Worm (Caenorhabditis elegans) whole organism, young adult: ENCODE results near the gene T10D4.7.
A peak's percentile ranks its signal among the peaks of the same experiment; 100 is the strongest.

Experiments used
- C17E4.6 ChIP-seq: fragments of 200-800 bp; sonication (Bioruptor generic); IDR thresholded peaks from 2 replicates; pipeline ENCODE4 v1.3.6; 2022; ENCODE audit warnings: missing genetic modification reagents, missing genetic modification characterization, missing compliant biosample characterization
- D2030.7 ChIP-seq: fragments of 200-800 bp; sonication (Bioruptor generic); IDR thresholded peaks from 2 replicates; pipeline ENCODE4 v1.3.6; 2022; ENCODE audit warnings: missing genetic modification reagents, missing genetic modification characterization, missing compliant biosample characterization
- F52B5.7 ChIP-seq: sonication (generic microtip); optimal IDR thresholded peaks from 2 replicates; lab custom pipeline; 2016; ENCODE audit warnings: mild to moderate bottlenecking, missing genetic modification characterization, missing compliant biosample characterization
- T07F8.4 ChIP-seq: sonication (generic microtip); optimal IDR thresholded peaks from 2 replicates; lab custom pipeline; 2016; ENCODE audit warnings: mild to moderate bottlenecking, missing genetic modification characterization, moderate library complexity, missing compliant biosample characterization
- Y56A3A.18 ChIP-seq: fragments of 200-800 bp; sonication (Bioruptor generic); IDR thresholded peaks from 2 replicates; pipeline ENCODE4 v1.3.6; 2022; ENCODE audit warnings: missing genetic modification reagents, missing genetic modification characterization, missing compliant biosample characterization
- Y67H2A.10 ChIP-seq: fragments of 200-800 bp; sonication (Bioruptor generic); conservative IDR thresholded peaks from 2 replicates; pipeline ENCODE4 v1.3.6; 2022; ENCODE audit warnings: missing genetic modification reagents, missing genetic modification characterization, missing compliant biosample characterization
- akir-1 ChIP-seq: fragments of 200-800 bp; sonication (Bioruptor generic); optimal IDR thresholded peaks from 2 replicates; lab custom pipeline; 2018; ENCODE audit warnings: mild to moderate bottlenecking, missing genetic modification characterization, moderate library complexity, missing compliant biosample characterization
- ama-1 ChIP-seq, 3 experiments: fragments of 150-350 bp in 1 of 3; sonication (generic microtip) in 2 of 3; optimal IDR thresholded peaks; 2 replicates each; lab custom pipeline; 2014 to 2018; ENCODE audit warnings: missing biosample characterization in 2 of 3, missing genetic modification characterization in 2 of 3, missing genetic modification reagents in 2 of 3
- atf-7 ChIP-seq: sonication (generic microtip); optimal IDR thresholded peaks from 2 replicates; lab custom pipeline; 2017; ENCODE audit warnings: mild to moderate bottlenecking, missing genetic modification characterization, missing compliant biosample characterization
- attf-3 ChIP-seq: fragments of 200-800 bp; sonication (Bioruptor generic); conservative IDR thresholded peaks from 2 replicates; pipeline ENCODE4 v1.3.6; 2022; ENCODE audit warnings: missing genetic modification reagents, missing genetic modification characterization, missing compliant biosample characterization
- attf-5 ChIP-seq: fragments of 200-800 bp; sonication (Bioruptor generic); optimal IDR thresholded peaks from 2 replicates; lab custom pipeline; 2018; ENCODE audit warnings: mild to moderate bottlenecking, missing genetic modification characterization, missing compliant biosample characterization
- ceh-40 ChIP-seq: fragments of 200-800 bp; sonication (Bioruptor generic); IDR thresholded peaks from 2 replicates; pipeline ENCODE4 v1.3.6; 2022; ENCODE audit warnings: missing genetic modification characterization, missing compliant biosample characterization
- dox-1 ChIP-seq: fragments of 200-800 bp; sonication (Bioruptor generic); IDR thresholded peaks from 2 replicates; pipeline ENCODE4 v1.3.6; 2022; ENCODE audit warnings: missing genetic modification reagents, missing genetic modification characterization, missing compliant biosample characterization
- dpl-1 ChIP-seq: fragments of 150-350 bp; optimal IDR thresholded peaks from 2 replicates; lab custom pipeline; 2014; ENCODE audit warnings: missing biosample characterization, missing genetic modification reagents, missing genetic modification characterization
- efl-1 ChIP-seq: fragments of 150-350 bp; optimal IDR thresholded peaks from 2 replicates; lab custom pipeline; 2014; ENCODE audit warnings: missing biosample characterization, missing genetic modification reagents, missing genetic modification characterization
- ekl-4 ChIP-seq: fragments of 200-800 bp; sonication (Bioruptor generic); IDR thresholded peaks from 2 replicates; pipeline ENCODE4 v1.3.6; 2022; ENCODE audit warnings: missing genetic modification reagents, missing genetic modification characterization, missing compliant biosample characterization
- ets-4 ChIP-seq: fragments of 200-800 bp; sonication (Bioruptor generic); optimal IDR thresholded peaks from 2 replicates; lab custom pipeline; 2018; ENCODE audit warnings: mild to moderate bottlenecking, missing genetic modification characterization, missing compliant biosample characterization
- fkh-3 ChIP-seq: sonication (generic microtip); optimal IDR thresholded peaks from 2 replicates; lab custom pipeline; 2016; ENCODE audit warnings: mild to moderate bottlenecking, missing genetic modification characterization, missing compliant biosample characterization
- gei-17 ChIP-seq: fragments of 200-800 bp; sonication (Bioruptor generic); optimal IDR thresholded peaks from 2 replicates; lab custom pipeline; 2018; ENCODE audit warnings: mild to moderate bottlenecking, missing genetic modification characterization, missing compliant biosample characterization
- lin-54 ChIP-seq: fragments of 200-800 bp; sonication (Bioruptor generic); optimal IDR thresholded peaks from 2 replicates; lab custom pipeline; 2018; ENCODE audit warnings: mild to moderate bottlenecking, missing genetic modification characterization, missing compliant biosample characterization
- madf-6 ChIP-seq: fragments of 200-800 bp; sonication (Bioruptor generic); IDR thresholded peaks from 2 replicates; pipeline ENCODE4 v1.3.6; 2022; ENCODE audit warnings: missing genetic modification reagents, missing genetic modification characterization, missing compliant biosample characterization
- mcd-1 ChIP-seq: fragments of 200-800 bp; sonication (Bioruptor generic); IDR thresholded peaks from 2 replicates; pipeline ENCODE4 v1.3.6; 2022; ENCODE audit warnings: missing genetic modification reagents, missing genetic modification characterization, missing compliant biosample characterization
- mes-4 ChIP-seq: sonication (generic microtip); optimal IDR thresholded peaks from 2 replicates; lab custom pipeline; 2016; ENCODE audit warnings: missing genotype, missing genetic modification characterization, missing compliant biosample characterization
- nhr-27 ChIP-seq: fragments of 200-800 bp; sonication (Bioruptor generic); optimal IDR thresholded peaks from 2 replicates; lab custom pipeline; 2018; ENCODE audit warnings: mild to moderate bottlenecking, missing genetic modification characterization, moderate library complexity, missing compliant biosample characterization
- rpc-1 ChIP-seq, 2 experiments: fragments of 150-350 bp in 1 of 2; sonication (generic microtip) in 1 of 2; optimal IDR thresholded peaks; 2 replicates each; lab custom pipeline; 2014 to 2018; ENCODE audit warnings: missing biosample characterization in 1 of 2, missing genetic modification characterization in 1 of 2, missing genetic modification reagents in 1 of 2, missing genotype in 1 of 2
- sdz-38 ChIP-seq: sonication (generic microtip); optimal IDR thresholded peaks from 2 replicates; lab custom pipeline; 2016; ENCODE audit warnings: missing genotype, missing genetic modification characterization, missing compliant biosample characterization
- snpc-1.1 ChIP-seq: sonication (generic microtip); optimal IDR thresholded peaks from 2 replicates; lab custom pipeline; 2017; ENCODE audit warnings: missing genetic modification characterization, mild to moderate bottlenecking, missing compliant biosample characterization, antibody characterized with exemption, moderate library complexity, missing genotype, missing genetic modification reagents; ENCODE audit not compliant: insufficient read depth
- snpc-1.3 ChIP-seq: sonication (generic microtip); optimal IDR thresholded peaks from 2 replicates; lab custom pipeline; 2017; ENCODE audit warnings: missing genetic modification characterization, mild to moderate bottlenecking, missing compliant biosample characterization, antibody characterized with exemption, moderate library complexity, missing genotype, missing genetic modification reagents; ENCODE audit not compliant: insufficient read depth
- tbp1 ChIP-seq: fragments of 200-800 bp; sonication (Bioruptor generic); optimal IDR thresholded peaks from 2 replicates; lab custom pipeline; 2018; ENCODE audit warnings: mild to moderate bottlenecking, missing genetic modification characterization, missing compliant biosample characterization
- xnd-1 ChIP-seq: sonication (generic microtip); optimal IDR thresholded peaks from 2 replicates; lab custom pipeline; 2016; ENCODE audit warnings: missing genotype, missing genetic modification reagents, missing genetic modification characterization, missing compliant biosample characterization
- zfh-2 ChIP-seq: fragments of 200-800 bp; sonication (Bioruptor generic); conservative IDR thresholded peaks from 2 replicates; pipeline ENCODE4 v1.3.6; 2022; ENCODE audit warnings: missing genetic modification reagents, missing genetic modification characterization, missing compliant biosample characterization
- ztf-28 ChIP-seq: fragments of 200-800 bp; sonication (Bioruptor generic); IDR thresholded peaks from 2 replicates; pipeline ENCODE4 v1.3.6; 2022; ENCODE audit warnings: missing genetic modification reagents, missing genetic modification characterization, missing compliant biosample characterization
- ztf-6 ChIP-seq: fragments of 200-800 bp; sonication (Bioruptor generic); IDR thresholded peaks from 2 replicates; pipeline ENCODE4 v1.3.6; 2022; ENCODE audit warnings: missing genetic modification reagents, missing genetic modification characterization, missing compliant biosample characterization

Gene T10D4.7

DNA sequence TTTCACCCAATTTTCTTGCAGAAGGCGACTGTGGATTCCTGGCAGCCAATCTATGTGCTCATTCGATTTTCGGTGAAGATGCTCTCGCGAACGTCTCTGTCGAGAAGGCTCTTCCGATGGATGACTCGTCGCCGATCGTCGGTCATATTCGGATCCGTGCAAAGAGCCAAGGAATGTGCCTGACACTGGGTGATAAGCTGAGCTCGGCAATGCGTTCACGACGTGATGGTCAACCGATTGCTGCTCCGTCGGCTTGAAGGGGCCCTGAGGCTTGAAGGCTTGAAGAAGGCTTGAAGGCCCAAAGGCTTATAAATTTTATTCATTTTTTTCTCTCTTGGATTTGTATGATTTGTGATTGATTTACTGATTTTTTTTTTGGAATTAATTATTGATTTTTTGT, 30.4 kb upstream of the T10D4.7 start:
- no peak for TF ChIP-seq tbp1
- peak; percentile 67 for TF ChIP-seq zfh-2
- no peak for TF ChIP-seq ztf-28
- TF ChIP-seq ama-1 (optimal IDR thresholded peaks at IDR 0.05; lab: Kevin White, UChicago), result no peak
- TF ChIP-seq ama-1 (GFP tag; optimal IDR thresholded peaks at IDR 0.05; lab: Kevin White, UChicago), result no peak

DNA sequence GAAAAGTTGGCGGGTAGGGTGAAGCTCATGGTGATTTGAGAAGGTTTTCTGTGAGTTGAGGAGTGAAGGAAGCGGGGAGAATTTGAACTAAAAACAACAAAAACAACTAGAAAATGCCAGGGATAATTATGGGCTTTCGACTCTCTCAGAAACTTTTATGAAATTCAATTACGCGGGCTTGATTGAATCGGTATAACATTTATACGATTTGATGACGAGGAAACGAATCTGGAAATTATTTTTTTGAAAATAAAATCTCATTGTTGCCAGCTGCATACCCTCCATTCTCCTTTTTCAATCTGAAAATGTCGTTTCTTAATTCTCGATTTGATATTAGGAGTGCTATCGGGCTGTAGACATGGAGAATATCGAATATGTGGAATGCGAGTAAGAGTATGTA, 26.3 kb upstream of the T10D4.7 start, which contains the start of gene srg-21:
Gene srg-21, minus strand, starts transcription at position 101 of the 400 bp plus-strand sequence.
- TF ChIP-seq snpc-1.3 (tag; lab: Kevin White, UChicago), result no peak
- TF ChIP-seq attf-5 (GFP tag; lab: Kevin White, UChicago), result no peak
- TF ChIP-seq atf-7 (tag; lab: Kevin White, UChicago), result no peak
- no peak for TF ChIP-seq D2030.7 (GFP tag; lab: Robert Waterston, UW)
- no peak for TF ChIP-seq ceh-40
- no peak for TF ChIP-seq fkh-3 (tag; lab: Kevin White, UChicago)
- no peak for TF ChIP-seq nhr-27 (tag; lab: Kevin White, UChicago)
- no peak for TF ChIP-seq attf-3

DNA sequence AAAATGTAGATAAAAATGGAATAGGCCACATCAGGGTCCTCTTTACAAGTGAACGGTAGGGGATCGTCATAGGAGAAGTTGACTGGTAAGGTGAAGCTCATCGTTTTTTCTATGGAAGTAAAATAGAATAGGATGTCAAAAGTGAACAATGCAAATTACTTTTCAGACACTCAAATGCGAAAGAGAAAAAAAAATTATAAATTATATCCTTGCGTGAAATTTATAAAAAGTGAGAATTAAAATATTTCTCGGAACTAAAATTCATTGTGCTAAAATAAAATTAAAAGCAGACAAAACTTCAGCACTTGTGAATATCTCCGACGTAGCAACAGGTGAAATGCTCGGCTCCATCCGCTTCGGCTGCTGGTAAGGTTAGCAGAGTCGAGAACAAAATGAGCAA, 24.2 kb upstream of the T10D4.7 start, which contains the start of gene srg-22:
Gene srg-22, minus strand, starts transcription at position 101 of the 400 bp plus-strand sequence.
- no peak for TF ChIP-seq ceh-40
- no peak for TF ChIP-seq xnd-1 (tag; lab: Kevin White, UChicago)
- no peak for TF ChIP-seq dox-1 (GFP tag; lab: Robert Waterston, UW)
- no peak for TF ChIP-seq lin-54 (GFP tag; lab: Kevin White, UChicago)
- no peak for TF ChIP-seq sdz-38 (tag; lab: Kevin White, UChicago)
- no peak for TF ChIP-seq T07F8.4 (tag; lab: Kevin White, UChicago)
- no peak for TF ChIP-seq akir-1
- TF ChIP-seq mes-4, result no peak
- no peak for TF ChIP-seq ztf-6 (GFP tag; lab: Robert Waterston, UW)
- no peak for TF ChIP-seq dpl-1 (GFP tag; lab: Kevin White, UChicago)
- TF ChIP-seq ekl-4 (GFP tag; lab: Robert Waterston, UW), result no peak
- no peak for TF ChIP-seq F52B5.7 (tag; lab: Kevin White, UChicago)
- no peak for TF ChIP-seq Y56A3A.18 (GFP tag; lab: Robert Waterston, UW)
- no peak for TF ChIP-seq C17E4.6 (GFP tag; lab: Robert Waterston, UW)
- no peak for TF ChIP-seq ets-4
- TF ChIP-seq efl-1, result no peak

DNA sequence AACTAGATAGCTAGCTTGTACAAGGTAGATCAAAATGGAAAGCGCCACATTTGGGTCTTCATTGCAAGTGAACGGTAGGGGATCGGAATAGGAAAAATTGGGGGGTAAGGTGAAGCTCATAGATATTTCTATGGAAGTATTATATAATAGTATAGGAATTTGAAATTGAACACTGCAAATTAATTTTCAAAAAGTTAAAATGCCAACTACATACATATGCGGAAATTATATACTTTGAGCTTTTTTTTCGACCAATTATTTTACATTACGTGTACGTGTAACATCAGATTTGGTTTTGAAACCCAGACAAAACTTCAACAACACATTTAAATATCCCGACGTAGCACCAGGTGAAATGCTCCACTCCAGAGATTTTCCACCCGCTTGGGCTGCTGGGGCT, 21.5 kb upstream of the T10D4.7 start, which contains the start of gene srg-23:
Gene srg-23, minus strand, starts transcription at position 101 of the 400 bp plus-strand sequence.
- TF ChIP-seq madf-6 (GFP tag; lab: Robert Waterston, UW), result no peak
- TF ChIP-seq snpc-1.1 (tag; lab: Kevin White, UChicago), result no peak
- TF ChIP-seq rpc-1 (optimal IDR thresholded peaks at IDR 0.05; lab: Kevin White, UChicago), result no peak
- TF ChIP-seq rpc-1 (tag; optimal IDR thresholded peaks at IDR 0.05; lab: Kevin White, UChicago), result no peak
- TF ChIP-seq mcd-1 (GFP tag; lab: Robert Waterston, UW), result no peak
- no peak for TF ChIP-seq F52B5.7 (tag; lab: Kevin White, UChicago)
- no peak for TF ChIP-seq Y67H2A.10 (GFP tag; lab: Robert Waterston, UW)
- no peak for TF ChIP-seq gei-17
